Fruit fly (Drosophila melanogaster) S2 (cell line): Measurements from ENCODE around the gene CG1024.

ENCODE experiments used
- CG8478 ChIP-seq: fragments of >200 bp; optimal IDR thresholded peaks from 2 replicates; lab custom pipeline; 2018
- CTCF ChIP-seq, 2 experiments: fragments of >200 bp; optimal IDR thresholded peaks; 2 replicates each; lab custom pipeline; 2018

Gene CG1024

dm6 chr3R:6375944-6376343 lies 4.2 kb downstream of the CG1024 start, which contains the start of gene CRAT:
Gene CRAT (minus strand): TSS chr3R:6376044.
- TF ChIP-seq CG8478 (lab: Kevin White, UChicago) (no peak), CTCF (optimal IDR thresholded peaks at IDR 0.05; lab: Kevin White, UChicago) (no peak)

dm6 chr3R:6374307-6374574 lies 5.9 kb downstream of the CG1024 start, which contains the start of gene CG42564:
Gene CG42564 (plus strand): TSS chr3R:6374475.
- no peak for TF ChIP-seq CG8478 (lab: Kevin White, UChicago)
- no peak for TF ChIP-seq CTCF (optimal IDR thresholded peaks at IDR 0.05; lab: Kevin White, UChicago)

dm6 chr3R:6373512-6374306 lies 6.4 kb downstream of the CG1024 start:
- TF ChIP-seq CG8478 (lab: Kevin White, UChicago) (no peak), CTCF (optimal IDR thresholded peaks at IDR 0.05; lab: Kevin White, UChicago) (no peak)

- TF ChIP-seq CG8478 (lab: Kevin White, UChicago) (no peak), CTCF (optimal IDR thresholded peaks at IDR 0.05; lab: Kevin White, UChicago) (peak in 1 of 2 experiments; percentile 18)
Observed at dm6 chr3R:6368550-6369238, 11.4 kb downstream of the CG1024 start, which contains the start of gene CG10286. Gene CG10286 (plus strand): TSS chr3R:6368965.

- TF ChIP-seq CTCF (optimal IDR thresholded peaks at IDR 0.05; lab: Kevin White, UChicago) (peak in 1 of 2 experiments; percentile 9), CG8478 (lab: Kevin White, UChicago) (no peak)
Observed at dm6 chr3R:6368100-6368499, 12.0 kb downstream of the CG1024 start, which contains the start of gene CG42724. Gene CG42724 (minus strand): TSS chr3R:6368288.

dm6 chr3R:6354408-6354807 lies 25.7 kb downstream of the CG1024 start:
- TF ChIP-seq CTCF (optimal IDR thresholded peaks at IDR 0.05; lab: Kevin White, UChicago) (no peak), CG8478 (lab: Kevin White, UChicago) (no peak)

dm6 chr3R:6353624-6354352 lies 26.3 kb downstream of the CG1024 start:
- TF ChIP-seq CTCF (optimal IDR thresholded peaks at IDR 0.05; lab: Kevin White, UChicago) = no peak

- TF ChIP-seq CTCF (optimal IDR thresholded peaks at IDR 0.05; lab: Kevin White, UChicago) = no peak
- TF ChIP-seq CG8478 (lab: Kevin White, UChicago) = no peak
Observed at dm6 chr3R:6352893-6353623, 27.1 kb downstream of the CG1024 start.

- TF ChIP-seq CTCF (optimal IDR thresholded peaks at IDR 0.05; lab: Kevin White, UChicago) (no peak), CG8478 (lab: Kevin White, UChicago) (no peak)
Observed at dm6 chr3R:6352436-6352835, 27.7 kb downstream of the CG1024 start.

- TF ChIP-seq CTCF (optimal IDR thresholded peaks at IDR 0.05; lab: Kevin White, UChicago) = no peak
- no peak for TF ChIP-seq CG8478 (lab: Kevin White, UChicago)
Observed at dm6 chr3R:6351696-6352378, 28.3 kb downstream of the CG1024 start.

dm6 chr3R:6351181-6351580 lies 28.9 kb downstream of the CG1024 start:
- TF ChIP-seq CG8478 (lab: Kevin White, UChicago) (no peak), CTCF (optimal IDR thresholded peaks at IDR 0.05; lab: Kevin White, UChicago) (no peak)

- no peak for TF ChIP-seq CTCF (optimal IDR thresholded peaks at IDR 0.05; lab: Kevin White, UChicago)
- no peak for TF ChIP-seq CG8478 (lab: Kevin White, UChicago)
Observed at dm6 chr3R:6350755-6351154, 29.4 kb downstream of the CG1024 start, which contains the start of gene Pak. Gene Pak (plus strand): TSS chr3R:6350896.

dm6 chr3R:6348943-6349342 lies 31.2 kb downstream of the CG1024 start, which contains the start of gene Hr83:
Gene Hr83 (plus strand): TSS chr3R:6349243.
- TF ChIP-seq CTCF (optimal IDR thresholded peaks at IDR 0.05; lab: Kevin White, UChicago) = no peak
- no peak for TF ChIP-seq CG8478 (lab: Kevin White, UChicago)
